Fruit fly (Drosophila melanogaster) Kc167 (cell line): ENCODE data around the gene CG15764.
A peak's percentile ranks its signal among the peaks of the same experiment; 100 is the strongest.

Source experiments
- Myc ChIP-seq: fragments of >200 bp; optimal IDR thresholded peaks from 2 replicates; lab custom pipeline; 2017; ENCODE audit warnings: missing external identifiers
- Sin3A ChIP-seq: fragments of >200 bp; optimal IDR thresholded peaks from 2 replicates; lab custom pipeline; 2018; ENCODE audit warnings: missing external identifiers
- h ChIP-seq: fragments of >200 bp; optimal IDR thresholded peaks from 3 replicates; lab custom pipeline; 2018; ENCODE audit warnings: missing external identifiers
- insv ChIP-seq: fragments of >200 bp; optimal IDR thresholded peaks from 3 replicates; lab custom pipeline; 2018; ENCODE audit warnings: missing external identifiers
- psq ChIP-seq: fragments of >200 bp; optimal IDR thresholded peaks from 2 replicates; lab custom pipeline; 2017; ENCODE audit warnings: missing external identifiers
- ttk ChIP-seq: sonication (Bioruptor generic); optimal IDR thresholded peaks from 2 replicates; lab custom pipeline; 2017; ENCODE audit warnings: missing external identifiers

The CG15764 gene

dm6 chrX:5905086-5905400 is 36.1 kb downstream of the CG15764 start:
- no peak for TF ChIP-seq h (lab: Kevin White, UChicago)
- TF ChIP-seq ttk (lab: Kevin White, UChicago): no peak
- TF ChIP-seq Sin3A (lab: Kevin White, UChicago): no peak
- no peak for TF ChIP-seq psq (lab: Kevin White, UChicago)
- no peak for TF ChIP-seq insv
- TF ChIP-seq Myc (lab: Kevin White, UChicago): no peak

dm6 chrX:5905446-5905845 is 36.6 kb downstream of the CG15764 start, which contains the start of gene CG4020:
CG4020 (plus strand) TSS chrX:5905746.
- TF ChIP-seq insv (no peak), Sin3A (lab: Kevin White, UChicago) (no peak), psq (lab: Kevin White, UChicago) (no peak), Myc (lab: Kevin White, UChicago) (no peak), ttk (lab: Kevin White, UChicago) (no peak), h (lab: Kevin White, UChicago) (no peak)

dm6 chrX:5907916-5908315 is 39.0 kb downstream of the CG15764 start, which contains the start of gene CG12236:
CG12236 (plus strand) TSS chrX:5908135.
- TF ChIP-seq Sin3A (lab: Kevin White, UChicago): no peak
- no peak for TF ChIP-seq Myc (lab: Kevin White, UChicago)
- TF ChIP-seq insv: no peak
- TF ChIP-seq ttk (lab: Kevin White, UChicago): no peak
- TF ChIP-seq h (lab: Kevin White, UChicago): no peak
- no peak for TF ChIP-seq psq (lab: Kevin White, UChicago)

- TF ChIP-seq ttk (lab: Kevin White, UChicago) (no peak), h (lab: Kevin White, UChicago) (no peak), insv (no peak), Myc (lab: Kevin White, UChicago) (no peak), psq (lab: Kevin White, UChicago) (no peak)
These were observed 46.3 kb downstream of the CG15764 start for dm6 chrX:5914992-5915751.

dm6 chrX:5915752-5916493 is 47.0 kb downstream of the CG15764 start:
- no peak for TF ChIP-seq h (lab: Kevin White, UChicago)
- TF ChIP-seq insv: no peak
- TF ChIP-seq Sin3A (lab: Kevin White, UChicago): no peak
- TF ChIP-seq Myc (lab: Kevin White, UChicago): no peak
- no peak for TF ChIP-seq psq (lab: Kevin White, UChicago)
- TF ChIP-seq ttk (lab: Kevin White, UChicago): no peak

dm6 chrX:5916494-5917309 is 47.8 kb downstream of the CG15764 start, which contains the start of the genes Shmt and CG3726:
Shmt (minus strand) TSS chrX:5916797.
CG3726 (plus strand) TSS chrX:5917097.
- TF ChIP-seq Sin3A (lab: Kevin White, UChicago) (no peak), h (lab: Kevin White, UChicago) (no peak), Myc (lab: Kevin White, UChicago) (no peak), insv (no peak), psq (lab: Kevin White, UChicago) (no peak), ttk (lab: Kevin White, UChicago) (no peak)

dm6 chrX:5917310-5917988 is 48.6 kb downstream of the CG15764 start:
- TF ChIP-seq ttk (lab: Kevin White, UChicago) (no peak), h (lab: Kevin White, UChicago) (no peak), insv (no peak), Myc (lab: Kevin White, UChicago) (no peak), Sin3A (lab: Kevin White, UChicago) (no peak), psq (lab: Kevin White, UChicago) (no peak)

- TF ChIP-seq h (lab: Kevin White, UChicago) (peak; percentile 72), Sin3A (lab: Kevin White, UChicago) (no peak), psq (lab: Kevin White, UChicago) (peak; percentile 96), insv (peak; percentile 56), Myc (lab: Kevin White, UChicago) (no peak)
These were observed 49.7 kb downstream of the CG15764 start for dm6 chrX:5918499-5919126.
